Worm (Caenorhabditis elegans) whole organism, L4 larva: Measurements from ENCODE around the gene F11D11.3.

Source experiments
- lin-39 ChIP-seq: fragments of 150-350 bp; optimal IDR thresholded peaks from 2 replicates; lab custom pipeline; 2014; ENCODE audit warnings: missing biosample characterization, missing genetic modification reagents, missing genetic modification characterization
- nhr-28 ChIP-seq: fragments of 150-350 bp; optimal IDR thresholded peaks from 2 replicates; lab custom pipeline; 2014; ENCODE audit warnings: missing biosample characterization, missing genetic modification characterization

ce11 chrV:18742108-18742507, 18.0 kb downstream of the F11D11.3 start, which contains the start of gene clec-250:
- TF ChIP-seq nhr-28: no peak
- no peak for TF ChIP-seq lin-39 (tag; lab: Kevin White, UChicago)
